Worm (Caenorhabditis elegans): ENCODE measurements around the gene R10D12.7.

DNA sequence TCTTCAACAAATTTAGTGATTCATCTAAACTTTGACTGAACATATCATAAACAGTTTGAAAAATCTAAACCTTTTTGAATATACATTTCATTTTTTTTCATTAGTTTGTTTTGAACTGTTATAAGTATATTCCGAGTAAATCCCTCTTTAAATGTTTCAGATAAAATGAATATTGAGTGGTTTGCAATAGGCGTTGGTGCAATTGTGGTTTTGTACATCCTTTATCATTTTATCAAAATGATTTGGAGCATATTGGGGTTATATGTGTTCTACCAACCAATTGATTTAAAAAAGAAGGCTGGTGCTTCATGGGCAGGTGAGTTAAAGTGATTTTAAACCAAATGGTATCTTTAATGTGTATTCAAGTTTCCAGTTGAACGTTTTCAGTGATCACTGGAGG lies 45.4 kb upstream of the R10D12.7 start, which contains the start of gene stdh-3:
- TF ChIP-seq nhr-76 (tag; optimal IDR thresholded peaks at IDR 0.05) (no peak), pha-4 (tag; optimal IDR thresholded peaks at IDR 0.05) (no peak)
